Fruit fly (Drosophila melanogaster): Measurements from ENCODE around the gene Jon99Fi.

Gene Jon99Fi

DNA sequence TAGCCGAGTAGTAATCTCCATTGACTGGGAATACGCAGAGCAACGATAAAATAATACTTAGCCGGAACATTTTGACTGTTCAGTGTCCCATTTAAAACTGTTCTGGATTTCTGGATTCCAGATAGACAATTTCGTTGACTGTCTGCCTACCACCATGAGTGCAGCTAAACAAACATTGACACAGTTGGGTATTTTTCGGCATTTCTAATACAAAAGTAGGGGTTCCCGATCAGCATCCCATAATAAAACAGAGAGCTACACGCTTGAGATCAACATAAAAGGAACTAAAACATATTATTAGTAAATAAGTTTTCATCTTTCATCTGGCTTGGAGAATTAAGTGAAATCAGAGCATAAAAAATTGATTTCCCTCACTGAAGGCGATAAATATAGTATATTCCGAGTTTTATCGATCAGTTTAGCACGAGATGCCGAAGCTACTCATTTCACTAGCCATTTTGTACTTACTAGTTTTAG is 16.8 kb downstream of the Jon99Fi start, which contains the start of the genes PH4alphaSG1 and CG15539 (continued):
- no peak for TF ChIP-seq CG5180 (GFP tag; optimal IDR thresholded peaks at IDR 0.05)

- no peak for TF ChIP-seq Taf1 (GFP tag; IDR thresholded peaks at IDR 0.05)
- TF ChIP-seq CTCF (GFP tag; optimal IDR thresholded peaks at IDR 0.05), result no peak
- no peak for TF ChIP-seq peb (GFP tag; IDR thresholded peaks at IDR 0.05)
- no peak for TF ChIP-seq CG13894 (tag; optimal IDR thresholded peaks at IDR 0.05)
- no peak for TF ChIP-seq CG15073 (GFP tag; optimal IDR thresholded peaks at IDR 0.05)
Measured at dm6 chr3R:30507723-30508122, 19.0 kb downstream of the Jon99Fi start, which contains the start of gene CG34041. CG34041 (plus strand) TSS chr3R:30508023.

dm6 chr3R:30512114-30512513 is 23.4 kb downstream of the Jon99Fi start, which contains the start of gene PH4alphaNE2:
PH4alphaNE2 (minus strand) TSS chr3R:30512214.
- TF ChIP-seq CG4707 (GFP tag; optimal IDR thresholded peaks at IDR 0.05) (no peak), Aef1 (GFP tag; IDR thresholded peaks at IDR 0.05) (no peak), eyg (GFP tag; optimal IDR thresholded peaks at IDR 0.05) (no peak), Fer1 (GFP tag; optimal IDR thresholded peaks at IDR 0.05) (no peak), fru (optimal IDR thresholded peaks at IDR 0.05) (no peak), tna (GFP tag; IDR thresholded peaks at IDR 0.05; ENCODE audit: partially characterized antibody) (no peak), Hey (tag; optimal IDR thresholded peaks at IDR 0.05) (no peak), CG34422 (GFP tag; IDR thresholded peaks at IDR 0.05) (no peak), CG6254 (GFP tag; optimal IDR thresholded peaks at IDR 0.05) (no peak), CG13624 (GFP tag; optimal IDR thresholded peaks at IDR 0.05) (no peak), grn (GFP tag; optimal IDR thresholded peaks at IDR 0.05) (no peak), bab2 (GFP tag; optimal IDR thresholded peaks at IDR 0.05) (no peak), cad (GFP tag; optimal IDR thresholded peaks at IDR 0.05) (no peak), Sry-β (GFP tag; optimal IDR thresholded peaks at IDR 0.05) (no peak), ab (GFP tag; optimal IDR thresholded peaks at IDR 0.05) (no peak), CG1603 (tag; optimal IDR thresholded peaks at IDR 0.05) (no peak), tll (GFP tag; optimal IDR thresholded peaks at IDR 0.05) (no peak), CG1602 (GFP tag; optimal IDR thresholded peaks at IDR 0.05) (no peak)

DNA sequence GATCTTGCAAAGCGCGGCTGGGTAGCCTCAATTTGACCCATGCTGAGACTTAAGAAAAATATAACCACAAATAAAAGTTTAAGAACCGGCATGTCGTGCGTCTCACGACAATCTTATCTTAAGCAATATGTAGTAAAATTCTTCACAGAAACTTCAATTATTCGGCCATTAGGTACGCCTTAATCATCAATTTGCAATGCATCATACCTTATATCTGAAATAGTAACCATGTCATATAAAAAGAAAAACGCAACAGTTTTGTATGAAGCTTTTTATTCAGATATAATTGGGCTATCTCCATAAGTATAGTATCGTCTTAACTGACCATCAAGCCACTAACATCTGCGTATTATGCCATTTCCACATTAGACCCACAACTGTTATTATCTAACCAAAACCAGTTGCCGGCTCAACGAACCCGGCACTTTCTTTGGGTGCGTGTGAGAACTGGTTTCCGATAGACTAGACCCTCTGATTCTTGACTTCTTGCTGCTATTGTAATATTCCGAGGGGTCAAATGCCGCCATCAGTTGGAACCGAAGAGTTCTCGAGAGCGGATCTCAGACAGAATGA is 25.6 kb downstream of the Jon99Fi start, which contains the start of the genes CG31524 and CG9698:
Gene CG31524 (minus strand): TSS at position 101 of the 573 bp plus-strand sequence.
Gene CG9698 (plus strand): TSS at position 523 of the 573 bp plus-strand sequence.
- TF ChIP-seq corto (GFP tag; optimal IDR thresholded peaks at IDR 0.05) (no peak), Hr78 (GFP tag; optimal IDR thresholded peaks at IDR 0.05) (peak in 1 of 2 experiments; percentile 44), lola (GFP tag; optimal IDR thresholded peaks at IDR 0.05) (no peak)

dm6 chr3R:30518274-30518873 is 29.6 kb downstream of the Jon99Fi start:
- TF ChIP-seq Ravus (GFP tag; IDR thresholded peaks at IDR 0.05) (no peak), Bgb (GFP tag; IDR thresholded peaks at IDR 0.05; ENCODE audit: partially characterized antibody) (no peak), tna (GFP tag; IDR thresholded peaks at IDR 0.05; ENCODE audit: partially characterized antibody) (no peak), ind (GFP tag; optimal IDR thresholded peaks at IDR 0.05) (no peak), chinmo (GFP tag; IDR thresholded peaks at IDR 0.05; ENCODE audit: partially characterized antibody) (no peak), CG34422 (GFP tag; IDR thresholded peaks at IDR 0.05) (no peak), CG9817 (tag; optimal IDR thresholded peaks at IDR 0.05) (no peak), Taf1 (GFP tag; IDR thresholded peaks at IDR 0.05) (no peak), pum (GFP tag; optimal IDR thresholded peaks at IDR 0.05) (no peak), NK7.1 (GFP tag; optimal IDR thresholded peaks at IDR 0.05) (no peak), Stat92E (GFP tag; optimal IDR thresholded peaks at IDR 0.05) (no peak), CG8944 (GFP tag; optimal IDR thresholded peaks at IDR 0.05) (no peak), tgo (GFP tag; IDR thresholded peaks at IDR 0.05) (no peak), Gsc (GFP tag; IDR thresholded peaks at IDR 0.05) (0 out of 2 replicates have a peak, but pooled peaks have one; percentile 9), CG18764 (GFP tag; optimal IDR thresholded peaks at IDR 0.05) (no peak), dimm (GFP tag; IDR thresholded peaks at IDR 0.05) (peak; percentile 21; the same call in 1 of the 2 replicates), tx (GFP tag; optimal IDR thresholded peaks at IDR 0.05) (no peak), CG32772 (GFP tag; IDR thresholded peaks at IDR 0.05) (no peak), hb (GFP tag; IDR thresholded peaks at IDR 0.05; ENCODE audit: partially characterized antibody) (no peak)
